Fruit fly (Drosophila melanogaster): Measurements from ENCODE around the gene CG42749.

DNA sequence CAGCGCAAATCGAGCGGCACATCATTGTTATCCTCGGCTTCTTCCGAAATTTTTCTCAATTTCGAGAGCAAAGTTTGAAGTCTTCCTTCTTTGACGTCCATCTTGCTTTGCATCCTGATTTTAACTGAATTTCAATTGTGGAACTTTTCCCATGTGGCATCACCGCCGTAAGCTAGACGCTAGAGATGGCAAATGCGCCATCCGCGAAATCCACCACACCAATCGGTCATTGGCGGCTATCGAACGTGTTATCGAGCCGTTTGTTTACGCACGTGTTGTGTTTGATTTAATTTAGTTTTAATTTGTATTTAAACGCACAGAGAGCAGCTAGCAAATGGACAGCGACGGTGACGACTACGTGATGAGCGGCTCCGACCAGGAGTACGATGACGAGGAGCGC is 21.3 kb downstream of the CG42749 start, which contains the start of the genes CG15930 and Sas10:
- no peak for TF ChIP-seq h (GFP tag; optimal IDR thresholded peaks at IDR 0.05)
- TF ChIP-seq br (GFP tag; optimal IDR thresholded peaks at IDR 0.05) = no peak
- no peak for TF ChIP-seq Abd-B (GFP tag; optimal IDR thresholded peaks at IDR 0.05)
